Fruit fly (Drosophila melanogaster): ENCODE results near the gene CG32374.

CG32374 gene

DNA sequence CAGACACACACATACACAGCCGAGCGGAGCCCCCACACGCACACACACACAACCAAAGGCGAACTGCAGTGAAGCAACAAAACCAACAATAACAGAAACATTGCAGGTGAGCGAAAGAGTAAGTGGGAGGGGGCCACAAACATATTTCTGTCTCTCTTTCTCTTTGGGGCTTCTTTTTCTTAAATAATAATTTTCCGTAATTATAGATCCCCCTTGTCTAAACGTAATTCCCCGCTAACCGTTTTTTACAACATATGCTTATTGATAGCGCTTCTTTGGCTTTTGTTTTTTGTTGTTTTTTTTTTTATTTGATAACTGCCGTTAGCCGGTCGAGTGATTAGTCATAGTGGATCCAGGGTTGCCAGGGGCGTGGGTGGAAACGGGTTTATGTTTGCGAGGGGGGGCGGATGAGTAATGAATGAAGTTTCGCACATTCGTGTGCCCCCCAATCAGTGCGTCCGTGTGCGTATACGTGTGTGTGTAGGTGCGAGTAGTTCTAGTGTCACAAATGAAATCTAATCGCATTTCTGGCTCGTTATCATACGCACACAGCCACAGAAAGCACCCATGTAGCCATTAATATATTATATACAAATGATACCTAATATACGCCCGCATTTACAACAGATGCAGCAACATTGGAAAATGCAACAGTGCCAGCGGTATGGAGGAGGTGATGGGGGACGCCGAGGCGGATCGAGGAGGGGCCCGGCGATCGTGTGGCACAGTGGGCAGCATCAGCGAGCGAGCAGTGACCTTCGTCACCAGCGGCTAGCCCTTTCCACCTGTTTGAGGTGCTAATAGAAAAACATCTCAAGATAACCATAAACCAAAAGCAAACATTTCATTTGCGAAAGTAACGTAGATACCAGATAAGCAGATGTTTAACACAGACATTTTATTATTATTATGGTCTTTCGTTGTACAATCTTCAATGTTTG lies 11.6 kb downstream of the CG32374 start (continued):
- TF ChIP-seq Bgb (GFP tag; IDR thresholded peaks at IDR 0.05; ENCODE audit: partially characterized antibody) (peak; percentile 18; the same call in 1 of the 2 replicates), CG4328 (GFP tag; optimal IDR thresholded peaks at IDR 0.05) (no peak), Atf6 (GFP tag; IDR thresholded peaks at IDR 0.05) (peak; percentile 47; the same call in 1 of the 2 replicates), lola (GFP tag; optimal IDR thresholded peaks at IDR 0.05) (no peak), wdn (GFP tag; IDR thresholded peaks at IDR 0.05) (no peak), Dip2 (GFP tag; IDR thresholded peaks at IDR 0.05) (no peak), CG11247 (GFP tag; IDR thresholded peaks at IDR 0.05) (no peak), CG17359 (tag; optimal IDR thresholded peaks at IDR 0.05) (no peak), schlank (tag; optimal IDR thresholded peaks at IDR 0.05) (no peak), Sry-β (GFP tag; optimal IDR thresholded peaks at IDR 0.05) (no peak), CG6689 (GFP tag; IDR thresholded peaks at IDR 0.05) (peak; percentile 49), CG32532 (GFP tag; IDR thresholded peaks at IDR 0.05) (peak; percentile 26; the same call in 1 of the 2 replicates), dmrt11E (tag; optimal IDR thresholded peaks at IDR 0.05) (no peak), knrl (GFP tag; IDR thresholded peaks at IDR 0.05; ENCODE audit: partially characterized antibody) (no peak), Optix (GFP tag; IDR thresholded peaks at IDR 0.05) (no peak), unc-4 (GFP tag; IDR thresholded peaks at IDR 0.05; ENCODE audit: partially characterized antibody) (no peak), CG4730 (GFP tag; IDR thresholded peaks at IDR 0.05) (no peak), org-1 (GFP tag; optimal IDR thresholded peaks at IDR 0.05) (peak; percentile 17), Max (GFP tag; optimal IDR thresholded peaks at IDR 0.05) (no peak), GATAe (GFP tag; conservative IDR thresholded peaks at IDR 0.05) (peak; percentile 94), Drgx (GFP tag; IDR thresholded peaks at IDR 0.05) (peak; percentile 63), bab2 (GFP tag; optimal IDR thresholded peaks at IDR 0.05) (peak; percentile 6), CG11723 (GFP tag; optimal IDR thresholded peaks at IDR 0.05) (no peak), gcm (GFP tag; optimal IDR thresholded peaks at IDR 0.05) (peak; percentile 86), CG10209 (GFP tag; optimal IDR thresholded peaks at IDR 0.05) (peak; percentile 20), gsb (GFP tag; IDR thresholded peaks at IDR 0.05) (0 out of 2 replicates have a peak, but pooled peaks have one; percentile 40), CG4360 (GFP tag; IDR thresholded peaks at IDR 0.05) (peak; percentile 81), nau (GFP tag; optimal IDR thresholded peaks at IDR 0.05) (no peak), cwo (GFP tag; optimal IDR thresholded peaks at IDR 0.05) (peak; percentile 33), CG34376 (GFP tag; optimal IDR thresholded peaks at IDR 0.05) (peak; percentile 6), D19B (GFP tag; optimal IDR thresholded peaks at IDR 0.05) (no peak), pan (optimal IDR thresholded peaks at IDR 0.05) (no peak), pan (GFP tag; optimal IDR thresholded peaks at IDR 0.05 in 1 of 2, IDR thresholded peaks at IDR 0.05 in 1 of 2) (peak in 1 of 2 experiments; percentile 31), CG7839 (tag; optimal IDR thresholded peaks at IDR 0.05) (peak; percentile 2), grn (GFP tag; optimal IDR thresholded peaks at IDR 0.05) (peak; percentile 36), Poxn (GFP tag; IDR thresholded peaks at IDR 0.05) (no peak), rib (GFP tag; IDR thresholded peaks at IDR 0.05) (peak; percentile 68), bcd (GFP tag; optimal IDR thresholded peaks at IDR 0.05) (peak; percentile 10), ken (GFP tag; IDR thresholded peaks at IDR 0.05) (peak; percentile 21; the same call in 1 of the 3 replicates), HLH4C (GFP tag; IDR thresholded peaks at IDR 0.05; ENCODE audit: partially characterized antibody) (0 out of 3 replicates have a peak, but pooled peaks have one; percentile 29), Awh (GFP tag; IDR thresholded peaks at IDR 0.05) (no peak), CG1233 (GFP tag; optimal IDR thresholded peaks at IDR 0.05) (no peak), so (GFP tag; IDR thresholded peaks at IDR 0.05) (no peak), phol (tag; optimal IDR thresholded peaks at IDR 0.05) (peak; percentile 2), hkb (optimal IDR thresholded peaks at IDR 0.05) (no peak), hkb (GFP tag; IDR thresholded peaks at IDR 0.05) (peak; percentile 9; the same call in 1 of the 2 replicates), CG17328 (GFP tag; IDR thresholded peaks at IDR 0.05) (no peak; the same call in 1 of the 2 replicates), ERR (GFP tag; optimal IDR thresholded peaks at IDR 0.05) (no peak)

Measured in whole organism, embryonic.